Worm (Caenorhabditis elegans) whole organism, L4 larva: ENCODE data around the gene txt-13.

Experiments
- F37D6.2 ChIP-seq: sonication (generic microtip); optimal IDR thresholded peaks from 2 replicates; lab custom pipeline; 2016; ENCODE audit warnings: mild to moderate bottlenecking, missing genetic modification characterization, missing compliant biosample characterization
- R02D3.7 ChIP-seq: fragments of 150-350 bp; sonication (generic microtip); optimal IDR thresholded peaks from 3 replicates; lab custom pipeline; 2014; ENCODE audit warnings: missing biosample characterization, missing genetic modification characterization
- T26A8.4 ChIP-seq: fragments of 200-800 bp; sonication (Bioruptor generic); IDR thresholded peaks from 2 replicates; pipeline ENCODE4 v1.3.6; 2022; ENCODE audit warnings: missing genetic modification characterization, missing compliant biosample characterization
- Y48G9A.11 ChIP-seq: fragments of 200-800 bp; sonication (Bioruptor generic); IDR thresholded peaks from 2 replicates; pipeline ENCODE4 v1.3.6; 2022; ENCODE audit warnings: missing genetic modification reagents, missing genetic modification characterization, missing compliant biosample characterization
- Y75B8A.6 ChIP-seq: fragments of 200-800 bp; sonication (Bioruptor generic); IDR thresholded peaks from 2 replicates; pipeline ENCODE4 v1.3.6; 2022; ENCODE audit warnings: missing genetic modification reagents, missing genetic modification characterization, missing compliant biosample characterization
- aha-1 ChIP-seq: fragments of 150-350 bp; peaks from one replicate; lab custom pipeline; 2014; ENCODE audit warnings: missing biosample characterization, missing genetic modification characterization
- aly-2 ChIP-seq: sonication (generic microtip); optimal IDR thresholded peaks from 2 replicates; lab custom pipeline; 2018; ENCODE audit warnings: missing biosample characterization, missing genetic modification characterization
- ama-1 ChIP-seq: fragments of 150-350 bp; optimal IDR thresholded peaks from 2 replicates; lab custom pipeline; 2014; ENCODE audit warnings: inconsistent platforms, mixed read lengths
- attf-4 ChIP-seq: sonication (generic microtip); optimal IDR thresholded peaks from 3 replicates; lab custom pipeline; 2017; ENCODE audit warnings: missing biosample characterization, missing genetic modification characterization
- ceh-44 ChIP-seq: fragments of 200-800 bp; sonication (Bioruptor generic); IDR thresholded peaks from 2 replicates; pipeline ENCODE4 v1.3.6; 2022; ENCODE audit warnings: missing genetic modification reagents, missing genetic modification characterization, missing compliant biosample characterization
- ceh-62 ChIP-seq: sonication (generic microtip); optimal IDR thresholded peaks from 2 replicates; lab custom pipeline; 2017; ENCODE audit warnings: missing biosample characterization, missing genetic modification characterization
- ces-1 ChIP-seq: fragments of 150-350 bp; sonication (generic microtip); optimal IDR thresholded peaks from 4 replicates; lab custom pipeline; 2014; ENCODE audit warnings: missing biosample characterization, missing genetic modification reagents, missing genetic modification characterization
- ctbp-1 ChIP-seq: fragments of 200-800 bp; sonication (Bioruptor generic); IDR thresholded peaks from 2 replicates; pipeline ENCODE4 v1.3.6; 2022; ENCODE audit warnings: missing genetic modification reagents, missing genetic modification characterization, missing compliant biosample characterization
- daf-19 ChIP-seq: fragments of 200-800 bp; sonication (Bioruptor generic); conservative IDR thresholded peaks from 2 replicates; pipeline ENCODE4 v1.3.6; 2022; ENCODE audit warnings: missing genetic modification characterization, missing compliant biosample characterization
- daf-8 ChIP-seq: fragments of 200-800 bp; sonication (Bioruptor generic); IDR thresholded peaks from 2 replicates; pipeline ENCODE4 v1.3.6; 2022; ENCODE audit warnings: missing genetic modification characterization, missing compliant biosample characterization
- dpl-1 ChIP-seq: fragments of 150-350 bp; optimal IDR thresholded peaks from 2 replicates; lab custom pipeline; 2014; ENCODE audit warnings: missing biosample characterization, missing genetic modification reagents, missing genetic modification characterization
- duxl-1 ChIP-seq: sonication (generic microtip); optimal IDR thresholded peaks from 2 replicates; lab custom pipeline; 2016; ENCODE audit warnings: mild to moderate bottlenecking, missing genetic modification characterization, moderate library complexity, missing compliant biosample characterization; ENCODE audit not compliant: poor library complexity
- dve-1 ChIP-seq: sonication (generic microtip); optimal IDR thresholded peaks from 2 replicates; lab custom pipeline; 2017; ENCODE audit warnings: antibody characterized with exemption, mild to moderate bottlenecking, missing genetic modification characterization, missing compliant biosample characterization; ENCODE audit not compliant: insufficient read depth
- egl-27 ChIP-seq: sonication (generic microtip); optimal IDR thresholded peaks from 3 replicates; lab custom pipeline; 2017; ENCODE audit warnings: missing biosample characterization, missing genetic modification reagents, missing genetic modification characterization
- fkh-10 ChIP-seq: fragments of 150-350 bp; optimal IDR thresholded peaks from 2 replicates; lab custom pipeline; 2014; ENCODE audit warnings: missing biosample characterization, missing genetic modification reagents, missing genetic modification characterization
- hif-1 ChIP-seq, 2 experiments: sonication (generic microtip); optimal IDR thresholded peaks; 2 replicates each; lab custom pipeline; 2016 to 2017; ENCODE audit warnings: missing compliant biosample characterization in 2 of 2, missing genetic modification characterization in 2 of 2, missing genetic modification reagents in 2 of 2, missing genotype in 2 of 2, mild to moderate bottlenecking in 1 of 2
- hlh-30 ChIP-seq: sonication (generic microtip); optimal IDR thresholded peaks from 2 replicates; lab custom pipeline; 2017; ENCODE audit warnings: antibody characterized with exemption, mild to moderate bottlenecking, missing genetic modification characterization, missing compliant biosample characterization; ENCODE audit not compliant: insufficient read depth
- lin-1 ChIP-seq: fragments of 200-800 bp; sonication (Bioruptor generic); IDR thresholded peaks from 2 replicates; pipeline ENCODE4 v1.3.6; 2022; ENCODE audit warnings: missing genetic modification reagents, missing genetic modification characterization, missing compliant biosample characterization
- lin-15B ChIP-seq: fragments of 150-350 bp; sonication (generic microtip); optimal IDR thresholded peaks from 3 replicates; lab custom pipeline; 2014; ENCODE audit warnings: missing biosample characterization, missing genetic modification characterization
- lin-29 ChIP-seq: fragments of 200-800 bp; sonication (Bioruptor generic); IDR thresholded peaks from 2 replicates; pipeline ENCODE4 v1.3.6; 2022; ENCODE audit warnings: missing genetic modification reagents, missing genetic modification characterization, missing compliant biosample characterization
- lin-38 ChIP-seq: fragments of 200-800 bp; sonication (Bioruptor generic); IDR thresholded peaks from 2 replicates; pipeline ENCODE4 v1.3.6; 2022; ENCODE audit warnings: missing genetic modification reagents, missing genetic modification characterization, missing compliant biosample characterization
- lin-39 ChIP-seq: fragments of 150-350 bp; optimal IDR thresholded peaks from 2 replicates; lab custom pipeline; 2014; ENCODE audit warnings: missing biosample characterization, missing genetic modification reagents, missing genetic modification characterization
- lir-3 ChIP-seq: sonication (generic microtip); optimal IDR thresholded peaks from 2 replicates; lab custom pipeline; 2016; ENCODE audit warnings: mild to moderate bottlenecking, missing genetic modification characterization, missing compliant biosample characterization
- madf-9 ChIP-seq: fragments of 200-800 bp; sonication (Bioruptor generic); conservative IDR thresholded peaks from 2 replicates; pipeline ENCODE4 v1.3.6; 2022; ENCODE audit warnings: missing genetic modification reagents, missing genetic modification characterization, missing compliant biosample characterization
- mdt-29 ChIP-seq: fragments of 200-800 bp; sonication (Bioruptor generic); IDR thresholded peaks from 2 replicates; pipeline ENCODE4 v1.3.6; 2022; ENCODE audit warnings: missing genetic modification reagents, missing genetic modification characterization, missing compliant biosample characterization
- mep-1 ChIP-seq: fragments of 150-350 bp; sonication (generic microtip); optimal IDR thresholded peaks from 3 replicates; lab custom pipeline; 2014; ENCODE audit warnings: missing biosample characterization, missing genetic modification characterization
- mes-2 ChIP-seq: sonication (generic microtip); optimal IDR thresholded peaks from 2 replicates; lab custom pipeline; 2016; ENCODE audit warnings: missing genotype, mild to moderate bottlenecking, missing genetic modification characterization, missing compliant biosample characterization; ENCODE audit not compliant: poor library complexity, severe bottlenecking
- mxl-2 ChIP-seq: fragments of 200-800 bp; sonication (Bioruptor generic); conservative IDR thresholded peaks from 2 replicates; pipeline ENCODE4 v1.3.6; 2022; ENCODE audit warnings: missing genetic modification reagents, missing genetic modification characterization, missing compliant biosample characterization
- nhr-102 ChIP-seq: sonication (generic microtip); optimal IDR thresholded peaks from 2 replicates; lab custom pipeline; 2016; ENCODE audit warnings: mild to moderate bottlenecking, missing genetic modification characterization, moderate library complexity, missing compliant biosample characterization
- nhr-11 ChIP-seq: fragments of 150-350 bp; optimal IDR thresholded peaks from 2 replicates; lab custom pipeline; 2014; ENCODE audit warnings: missing biosample characterization, missing genetic modification characterization
- nhr-111 ChIP-seq: fragments of 200-800 bp; sonication (Bioruptor generic); optimal IDR thresholded peaks from 2 replicates; lab custom pipeline; 2018; ENCODE audit warnings: mild to moderate bottlenecking, missing genetic modification characterization, missing compliant biosample characterization
- nhr-237 ChIP-seq: sonication (generic microtip); optimal IDR thresholded peaks from 2 replicates; lab custom pipeline; 2017; ENCODE audit warnings: missing biosample characterization, missing genetic modification characterization
- nhr-25 ChIP-seq: sonication (generic microtip); optimal IDR thresholded peaks from 2 replicates; lab custom pipeline; 2017; ENCODE audit warnings: missing genetic modification characterization, mild to moderate bottlenecking, missing compliant biosample characterization, antibody characterized with exemption, moderate library complexity, borderline replicate concordance; ENCODE audit not compliant: insufficient read depth
- nhr-42 ChIP-seq: fragments of 200-800 bp; sonication (Bioruptor generic); IDR thresholded peaks from 2 replicates; pipeline ENCODE4 v1.3.6; 2022; ENCODE audit warnings: missing genetic modification characterization, missing compliant biosample characterization
- nhr-48 ChIP-seq: sonication (generic microtip); optimal IDR thresholded peaks from 2 replicates; lab custom pipeline; 2016; ENCODE audit warnings: mild to moderate bottlenecking, missing genetic modification characterization, missing compliant biosample characterization
- nhr-76 ChIP-seq: fragments of 150-350 bp; optimal IDR thresholded peaks from 2 replicates; lab custom pipeline; 2014; ENCODE audit warnings: missing biosample characterization, missing genetic modification characterization
- nhr-77 ChIP-seq: fragments of 150-350 bp; optimal IDR thresholded peaks from 2 replicates; lab custom pipeline; 2014; ENCODE audit warnings: missing biosample characterization, missing genetic modification characterization
- php-3 ChIP-seq: fragments of 200-800 bp; sonication (Bioruptor generic); IDR thresholded peaks from 2 replicates; pipeline ENCODE4 v1.3.6; 2022; ENCODE audit warnings: missing genetic modification reagents, missing genetic modification characterization, missing compliant biosample characterization
- pqm-1 ChIP-seq: sonication (generic microtip); optimal IDR thresholded peaks from 2 replicates; lab custom pipeline; 2017; ENCODE audit warnings: missing biosample characterization, missing genetic modification characterization
- rbr-2 ChIP-seq: sonication (generic microtip); optimal IDR thresholded peaks from 2 replicates; lab custom pipeline; 2016; ENCODE audit warnings: missing genotype, missing genetic modification characterization, missing compliant biosample characterization
- set-16 ChIP-seq: fragments of 200-800 bp; sonication (Bioruptor generic); IDR thresholded peaks from 2 replicates; pipeline ENCODE4 v1.3.6; 2022; ENCODE audit warnings: missing genetic modification reagents, missing genetic modification characterization, missing compliant biosample characterization
- skn-1 ChIP-seq: fragments of 150-350 bp; optimal IDR thresholded peaks from 2 replicates; lab custom pipeline; 2014; ENCODE audit warnings: missing biosample characterization, missing genetic modification characterization
- spr-1 ChIP-seq: sonication (generic microtip); optimal IDR thresholded peaks from 2 replicates; lab custom pipeline; 2016; ENCODE audit warnings: mild to moderate bottlenecking, missing genetic modification characterization, missing compliant biosample characterization
- unc-62 ChIP-seq, 3 experiments: fragments of 150-350 bp in 1 of 3; sonication (generic microtip); optimal IDR thresholded peaks in 2 of 3; peaks in 1 of 3; 1 replicate in 1 of 3; 2 replicates in 2 of 3; lab custom pipeline; 2014 to 2017; ENCODE audit warnings: missing biosample characterization in 3 of 3, missing genetic modification characterization in 3 of 3, missing genetic modification reagents in 3 of 3, missing genotype in 1 of 3
- zip-2 ChIP-seq: fragments of 150-350 bp; optimal IDR thresholded peaks from 2 replicates; lab custom pipeline; 2014; ENCODE audit warnings: missing biosample characterization, missing genetic modification characterization
- ztf-7 ChIP-seq: fragments of 150-350 bp; optimal IDR thresholded peaks from 2 replicates; lab custom pipeline; 2014; ENCODE audit warnings: missing biosample characterization, missing genetic modification characterization

Gene txt-13

DNA sequence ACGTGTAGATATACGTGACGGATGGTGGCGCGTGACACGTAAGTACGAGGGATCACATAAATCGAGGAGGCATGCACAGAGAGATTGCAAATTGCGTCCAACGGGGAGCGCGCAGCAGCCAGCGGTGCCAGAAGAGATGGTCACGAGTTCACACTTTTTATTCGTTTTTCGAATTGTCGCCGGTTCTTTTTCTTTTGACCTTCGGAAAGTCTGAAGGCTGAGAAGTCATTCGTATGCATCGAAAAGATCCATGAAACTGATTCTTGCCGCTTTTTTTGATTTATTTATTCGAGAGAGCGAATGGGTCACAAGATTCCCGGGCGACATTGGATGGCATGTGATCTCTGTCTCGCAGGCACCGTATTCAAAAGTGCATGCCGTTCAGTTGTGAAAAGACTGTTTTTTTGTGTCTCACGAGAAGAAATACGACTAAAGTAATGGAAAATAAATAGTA is 11.4 kb upstream of the txt-13 start (continued):
- TF ChIP-seq ceh-44 (no peak), aly-2 (tag; lab: Kevin White, UChicago) (no peak), madf-9 (peak; percentile 1; the same call in 1 of the 2 replicates), lin-38 (GFP tag; lab: Robert Waterston, UW) (0 out of 2 replicates have a peak, but pooled peaks have one; percentile 16), nhr-11 (peak; percentile 73), mep-1 (tag; lab: Kevin White, UChicago) (peak; percentile 74), dpl-1 (GFP tag; lab: Kevin White, UChicago) (peak; percentile 16), nhr-111 (no peak), nhr-48 (no peak), nhr-237 (tag; lab: Kevin White, UChicago) (no peak), rbr-2 (tag; lab: Kevin White, UChicago) (peak; percentile 40), F37D6.2 (tag; lab: Kevin White, UChicago) (no peak), mdt-29 (GFP tag; lab: Robert Waterston, UW) (peak; percentile 58; the same call in 1 of the 2 replicates), skn-1 (tag; lab: Kevin White, UChicago) (no peak), nhr-42 (GFP tag; lab: Robert Waterston, UW) (no peak), php-3 (GFP tag; lab: Robert Waterston, UW) (peak; percentile 72), T26A8.4 (peak; percentile 17; the same call in 1 of the 2 replicates), zip-2 (tag; lab: Kevin White, UChicago) (no peak), ceh-62 (no peak), attf-4 (tag; lab: Kevin White, UChicago) (no peak), hif-1 (tag; optimal IDR thresholded peaks at IDR 0.05; lab: Kevin White, UChicago) (peak in 1 of 2 experiments; percentile 77), aha-1 (tag; lab: Kevin White, UChicago) (peak; percentile 99), daf-19 (no peak), nhr-76 (tag; lab: Kevin White, UChicago) (no peak), R02D3.7 (no peak), duxl-1 (tag; lab: Kevin White, UChicago) (peak; percentile 44), pqm-1 (tag; lab: Kevin White, UChicago) (no peak), mxl-2 (GFP tag; lab: Robert Waterston, UW) (no peak), nhr-25 (tag; lab: Kevin White, UChicago) (peak; percentile 84), hlh-30 (tag; lab: Kevin White, UChicago) (peak; percentile 98), ces-1 (GFP tag; lab: Kevin White, UChicago) (no peak), fkh-10 (no peak), lir-3 (tag; lab: Kevin White, UChicago) (no peak), lin-1 (GFP tag; lab: Robert Waterston, UW) (no peak), Y48G9A.11 (GFP tag; lab: Robert Waterston, UW) (no peak), dve-1 (tag; lab: Kevin White, UChicago) (peak; percentile 66), Y75B8A.6 (GFP tag; lab: Robert Waterston, UW) (no peak), ztf-7 (tag; lab: Kevin White, UChicago) (no peak), lin-15B (tag; lab: Kevin White, UChicago) (no peak), unc-62 (GFP tag; optimal IDR thresholded peaks at IDR 0.05 in 1 of 2; lab: Kevin White, UChicago) (peak in 1 of 2 experiments; percentile 98), unc-62 (tag; optimal IDR thresholded peaks at IDR 0.05; lab: Kevin White, UChicago) (no peak), lin-39 (tag; lab: Kevin White, UChicago) (no peak), daf-8 (GFP tag; lab: Robert Waterston, UW) (no peak), egl-27 (no peak), nhr-77 (tag; lab: Kevin White, UChicago) (no peak), lin-29 (peak; percentile 24; the same call in 1 of the 2 replicates), set-16 (GFP tag; lab: Robert Waterston, UW) (peak; percentile 61; the same call in 1 of the 2 replicates), mes-2 (tag; lab: Kevin White, UChicago) (peak; percentile 15), ctbp-1 (peak; percentile 51), ama-1 (lab: Kevin White, UChicago) (peak; percentile 3), spr-1 (no peak), nhr-102 (tag; lab: Kevin White, UChicago) (no peak)
- TF ChIP-seq, all 104 proteins: peak for 28
